Worm (Caenorhabditis elegans): ENCODE data around the gene sqd-1.

The sqd-1 gene

ce11 chrIV:6284277-6284676, 39.7 kb upstream of the sqd-1 start, which contains the start of gene ops-1:
TSS of gene ops-1 (minus strand) at chrIV:6284377.
- TF ChIP-seq hlh-11 (tag; optimal IDR thresholded peaks at IDR 0.05) (no peak), pqm-1 (tag; optimal IDR thresholded peaks at IDR 0.05) (no peak), Y5F2A.4 (GFP tag; optimal IDR thresholded peaks at IDR 0.05) (no peak), Y75B8A.6 (GFP tag; IDR thresholded peaks at IDR 0.05) (no peak), mdt-29 (GFP tag; IDR thresholded peaks at IDR 0.05) (no peak), unc-62 (GFP tag; optimal IDR thresholded peaks at IDR 0.05 in 1 of 2) (no peak), unc-62 (tag; optimal IDR thresholded peaks at IDR 0.05) (no peak)

DNA sequence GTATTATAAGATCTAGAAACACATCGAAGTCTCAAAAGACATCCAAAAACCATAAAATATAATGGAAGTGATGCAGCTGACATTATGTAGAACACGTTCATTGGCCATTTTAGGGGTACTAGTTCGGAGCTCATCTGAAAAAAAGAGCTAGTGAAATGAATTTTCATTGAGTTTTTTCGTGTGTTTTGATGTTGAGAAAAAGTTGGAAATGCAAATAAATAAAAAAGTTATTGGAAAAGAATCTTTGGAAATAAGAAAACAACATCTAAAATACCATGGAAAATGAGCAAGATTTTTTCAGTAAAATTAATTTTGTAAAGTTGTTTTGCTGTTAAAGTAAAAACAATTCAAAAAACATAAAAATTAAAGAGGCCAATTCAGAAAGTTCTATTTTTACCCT, 33.2 kb upstream of the sqd-1 start, which contains the start of gene srv-24:
TSS of gene srv-24 (minus strand) at position 101 of the 400 bp plus-strand sequence.
- TF ChIP-seq aly-2 (tag; optimal IDR thresholded peaks at IDR 0.05) (no peak), dmd-9 (GFP tag; IDR thresholded peaks at IDR 0.05) (no peak), daf-19 (GFP tag; conservative IDR thresholded peaks at IDR 0.05) (no peak), nhr-25 (tag; optimal IDR thresholded peaks at IDR 0.05; ENCODE audit: borderline replicate concordance, insufficient read depth) (no peak), T26A8.4 (GFP tag; IDR thresholded peaks at IDR 0.05) (no peak), hmg-1.1 (GFP tag; IDR thresholded peaks at IDR 0.05) (no peak), ZK546.5 (tag; optimal IDR thresholded peaks at IDR 0.05) (no peak), nhr-11 (tag; optimal IDR thresholded peaks at IDR 0.05) (no peak), tra-1 (GFP tag; IDR thresholded peaks at IDR 0.05) (no peak), ztf-11 (tag; optimal IDR thresholded peaks at IDR 0.05) (no peak)

DNA sequence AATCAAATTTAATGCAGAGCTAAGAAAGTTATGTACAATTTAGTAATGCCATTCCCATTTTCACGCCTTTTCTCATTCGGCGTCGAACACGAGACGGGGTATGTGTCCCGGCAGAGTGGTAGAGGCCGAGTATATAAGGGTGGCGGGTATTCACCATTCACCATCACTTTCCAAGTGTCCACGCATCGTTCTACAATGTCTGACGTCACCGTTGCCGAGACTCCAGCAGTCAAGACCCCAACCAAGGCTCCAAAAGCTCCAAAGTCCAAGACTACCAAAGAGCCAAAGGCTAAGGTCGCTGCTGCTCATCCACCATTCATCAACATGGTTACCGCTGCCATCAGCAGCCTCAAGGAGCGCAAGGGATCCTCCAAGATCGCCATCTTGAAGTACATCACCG, 29.9 kb upstream of the sqd-1 start, which contains the start of gene hil-2:
TSS of gene hil-2 (plus strand) at position 160 of the 400 bp plus-strand sequence.
- TF ChIP-seq snpc-1.2 (GFP tag; IDR thresholded peaks at IDR 0.05) (0 out of 2 replicates have a peak, but pooled peaks have one; percentile 27), madf-5 (GFP tag; IDR thresholded peaks at IDR 0.05) (no peak), unc-62 (GFP tag; optimal IDR thresholded peaks at IDR 0.05 in 1 of 2) (peak in 1 of 2 experiments; percentile 66), unc-62 (tag; optimal IDR thresholded peaks at IDR 0.05) (no peak), lin-15B (tag; optimal IDR thresholded peaks at IDR 0.05) (no peak), nhr-41 (GFP tag; IDR thresholded peaks at IDR 0.05) (no peak), ZK546.5 (tag; optimal IDR thresholded peaks at IDR 0.05) (no peak), dve-1 (tag; optimal IDR thresholded peaks at IDR 0.05; ENCODE audit: insufficient read depth) (peak; percentile 4), ceh-82 (tag; optimal IDR thresholded peaks at IDR 0.05) (no peak), dmd-9 (GFP tag; IDR thresholded peaks at IDR 0.05) (no peak), mdl-1 (tag; optimal IDR thresholded peaks at IDR 0.05) (no peak), F26F4.8 (GFP tag; conservative IDR thresholded peaks at IDR 0.05) (no peak), set-16 (GFP tag; IDR thresholded peaks at IDR 0.05) (no peak), zfp-2 (tag; optimal IDR thresholded peaks at IDR 0.05) (no peak)

ce11 chrIV:6298253-6298652, 25.7 kb upstream of the sqd-1 start, which contains the start of gene srv-27:
TSS of gene srv-27 (minus strand) at chrIV:6298353.
- no peak for TF ChIP-seq cey-2 (tag; optimal IDR thresholded peaks at IDR 0.05; ENCODE audit: borderline replicate concordance, insufficient read depth)
- TF ChIP-seq Y5F2A.4 (GFP tag; optimal IDR thresholded peaks at IDR 0.05): no peak
- no peak for TF ChIP-seq pha-4 (GFP tag; IDR thresholded peaks at IDR 0.05)
- TF ChIP-seq pha-4 (tag; optimal IDR thresholded peaks at IDR 0.05): no peak
- no peak for TF ChIP-seq lin-13 (GFP tag; optimal IDR thresholded peaks at IDR 0.05)
- TF ChIP-seq F10B5.3 (tag; optimal IDR thresholded peaks at IDR 0.05): no peak
- no peak for TF ChIP-seq mes-2 (tag; optimal IDR thresholded peaks at IDR 0.05; ENCODE audit: poor library complexity, severe bottlenecking)
- no peak for TF ChIP-seq zfp-3 (GFP tag; conservative IDR thresholded peaks at IDR 0.05)
- no peak for TF ChIP-seq spr-1 (tag; optimal IDR thresholded peaks at IDR 0.05)
- TF ChIP-seq pqm-1 (tag; optimal IDR thresholded peaks at IDR 0.05): no peak
- no peak for TF ChIP-seq dmd-9 (GFP tag; IDR thresholded peaks at IDR 0.05)
- no peak for TF ChIP-seq zip-11 (GFP tag; IDR thresholded peaks at IDR 0.05)
- TF ChIP-seq nhr-42 (GFP tag; IDR thresholded peaks at IDR 0.05): no peak
- TF ChIP-seq spr-3 (GFP tag; optimal IDR thresholded peaks at IDR 0.05): no peak
- TF ChIP-seq rbr-2 (tag; optimal IDR thresholded peaks at IDR 0.05): no peak
